Worm (Caenorhabditis elegans): ENCODE measurements around the gene H28G03.3.
A peak's percentile ranks its signal among the peaks of the same experiment; 100 is the strongest.

Gene H28G03.3

ce11 chrX:5226265-5226664 lies at the start of gene H28G03.3:
TSS of gene H28G03.3 (minus strand) at chrX:5226365.
- TF ChIP-seq elt-2 (tag; optimal IDR thresholded peaks at IDR 0.05): no peak
- no peak for TF ChIP-seq Y22D7AL.16 (tag; optimal IDR thresholded peaks at IDR 0.05)
- TF ChIP-seq tbx-2 (tag; optimal IDR thresholded peaks at IDR 0.05): no peak
- TF ChIP-seq hlh-13 (GFP tag; optimal IDR thresholded peaks at IDR 0.05): no peak
- no peak for TF ChIP-seq ceh-6 (GFP tag; optimal IDR thresholded peaks at IDR 0.05)
- TF ChIP-seq ceh-18 (tag; optimal IDR thresholded peaks at IDR 0.05): no peak
- no peak for TF ChIP-seq hlh-30 (tag; optimal IDR thresholded peaks at IDR 0.05; ENCODE audit: insufficient read depth)
- no peak for TF ChIP-seq ceh-14 (tag; optimal IDR thresholded peaks at IDR 0.05)
- TF ChIP-seq madf-2 (tag; optimal IDR thresholded peaks at IDR 0.05): no peak

- TF ChIP-seq ztf-16 (tag; optimal IDR thresholded peaks at IDR 0.05) (no peak), sdc-2 (tag; optimal IDR thresholded peaks at IDR 0.05) (peak; percentile 48), ama-1 (optimal IDR thresholded peaks at IDR 0.05) (no peak), unc-55 (GFP tag; optimal IDR thresholded peaks at IDR 0.05) (peak; percentile 1), tbx-7 (tag; optimal IDR thresholded peaks at IDR 0.05) (peak; percentile 1), F13H6.1 (tag; optimal IDR thresholded peaks at IDR 0.05) (no peak), gmeb-2 (tag; optimal IDR thresholded peaks at IDR 0.05) (no peak), hlh-30 (tag; optimal IDR thresholded peaks at IDR 0.05; ENCODE audit: insufficient read depth) (peak; percentile 36), dve-1 (tag; optimal IDR thresholded peaks at IDR 0.05) (no peak), nhr-11 (tag; optimal IDR thresholded peaks at IDR 0.05) (no peak), ceh-14 (tag; optimal IDR thresholded peaks at IDR 0.05) (peak; percentile 6), fax-1 (tag; optimal IDR thresholded peaks at IDR 0.05) (peak; percentile 11), pha-4 (tag; optimal IDR thresholded peaks at IDR 0.05) (no peak), elt-4 (tag; optimal IDR thresholded peaks at IDR 0.05) (no peak), ceh-48 (tag; optimal IDR thresholded peaks at IDR 0.05) (peak; percentile 69), pha-2 (tag; optimal IDR thresholded peaks at IDR 0.05) (peak; percentile 20), unc-42 (tag; optimal IDR thresholded peaks at IDR 0.05) (peak; percentile 46), hlh-15 (tag; optimal IDR thresholded peaks at IDR 0.05) (no peak), ceh-30 (tag; optimal IDR thresholded peaks at IDR 0.05) (no peak), hlh-6 (tag; optimal IDR thresholded peaks at IDR 0.05) (no peak), ceh-34 (tag; optimal IDR thresholded peaks at IDR 0.05) (peak; percentile 44), ceh-45 (GFP tag; IDR thresholded peaks at IDR 0.05) (no peak), sox-2 (GFP tag; IDR thresholded peaks at IDR 0.05) (peak; percentile 27; the same call in 1 of the 2 replicates), lin-11 (tag; optimal IDR thresholded peaks at IDR 0.05) (no peak), pros-1 (tag; optimal IDR thresholded peaks at IDR 0.05) (peak; percentile 81), ceh-19 (GFP tag; optimal IDR thresholded peaks at IDR 0.05) (peak; percentile 62), zip-5 (tag; optimal IDR thresholded peaks at IDR 0.05) (no peak), tbx-2 (tag; optimal IDR thresholded peaks at IDR 0.05) (peak; percentile 58), npax-4 (tag; optimal IDR thresholded peaks at IDR 0.05) (no peak), pax-1 (tag; optimal IDR thresholded peaks at IDR 0.05) (no peak), lim-6 (tag; optimal IDR thresholded peaks at IDR 0.05) (no peak), nfya-1 (tag; optimal IDR thresholded peaks at IDR 0.05) (peak; percentile 72), C08G9.2 (tag; optimal IDR thresholded peaks at IDR 0.05) (no peak), ceh-31 (tag; optimal IDR thresholded peaks at IDR 0.05) (peak; percentile 65), eyg-1 (tag; optimal IDR thresholded peaks at IDR 0.05) (peak; percentile 52), dmd-4 (tag; optimal IDR thresholded peaks at IDR 0.05; ENCODE audit: borderline replicate concordance) (no peak), hlh-13 (GFP tag; optimal IDR thresholded peaks at IDR 0.05) (no peak), Y22D7AL.16 (tag; optimal IDR thresholded peaks at IDR 0.05) (no peak), pqm-1 (tag; optimal IDR thresholded peaks at IDR 0.05) (no peak), ets-4 (tag; optimal IDR thresholded peaks at IDR 0.05) (no peak), unc-86 (tag; optimal IDR thresholded peaks at IDR 0.05) (peak; percentile 3), ref-2 (tag; optimal IDR thresholded peaks at IDR 0.05) (peak; percentile 72), K09A11.1 (tag; optimal IDR thresholded peaks at IDR 0.05; ENCODE audit: insufficient read depth) (no peak), C38D4.7 (GFP tag; optimal IDR thresholded peaks at IDR 0.05) (no peak), T23F11.4 (GFP tag; optimal IDR thresholded peaks at IDR 0.05) (no peak), ttx-3 (tag; optimal IDR thresholded peaks at IDR 0.05) (no peak), che-1 (tag; optimal IDR thresholded peaks at IDR 0.05) (no peak), elt-2 (tag; optimal IDR thresholded peaks at IDR 0.05) (peak; percentile 10)
Observed at ce11 chrX:5275209-5275608, 49.0 kb upstream of the H28G03.3 start, which contains the start of gene hst-6. TSS of gene hst-6 (plus strand) at chrX:5275561.

Measured in whole organism, late embryonic.